Worm (Caenorhabditis elegans): ENCODE data around the gene C05E11.6.
"Not testable (repeated sequence)": the region's sequence is repeated elsewhere in the genome, so short reads cannot be mapped to it uniquely, and the experiment has no call there.

C05E11.6 gene

DNA sequence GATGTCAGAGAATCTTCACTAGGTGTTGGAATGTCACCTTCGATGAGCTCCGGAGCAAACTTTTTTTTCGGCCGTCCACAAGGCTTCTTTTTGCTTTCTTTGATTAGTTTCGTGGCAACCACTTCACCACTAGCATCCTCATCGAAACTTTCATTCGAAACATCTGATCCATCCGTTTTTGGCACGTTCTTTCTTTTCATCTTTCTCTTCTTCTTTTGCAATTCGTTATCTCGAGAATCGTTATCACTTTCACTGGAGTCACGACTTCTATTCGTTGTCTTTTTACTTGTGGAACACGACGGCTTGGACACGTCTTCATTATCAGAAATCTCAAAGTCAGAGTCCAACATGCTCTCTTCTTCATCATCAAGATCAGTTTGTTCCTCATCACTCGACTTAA, 42.2 kb downstream of the C05E11.6 start:
- TF ChIP-seq unc-98 (GFP tag; IDR thresholded peaks at IDR 0.05): no peak
- TF ChIP-seq blmp-1 (tag; optimal IDR thresholded peaks at IDR 0.05): peak; percentile 78

DNA sequence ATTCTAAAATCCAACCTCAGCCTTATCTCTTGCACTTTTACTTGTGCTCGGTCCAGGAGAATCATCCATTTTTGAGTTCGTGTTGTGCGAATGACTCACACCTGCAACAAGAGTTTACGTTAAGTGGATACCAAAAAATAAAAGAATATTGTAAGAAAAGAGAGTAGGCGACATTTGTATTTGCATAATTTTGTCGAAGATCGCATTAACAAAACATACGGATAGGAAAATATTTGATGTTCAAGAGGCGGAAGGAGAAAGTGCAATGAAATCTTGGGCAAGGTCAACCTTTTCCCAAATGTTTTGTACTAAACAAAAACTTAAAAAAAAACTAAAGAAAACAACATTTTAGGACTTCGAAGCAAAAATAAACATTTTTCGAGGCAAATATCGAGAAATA, 43.9 kb downstream of the C05E11.6 start, which contains the start of gene spat-3:
TSS of gene spat-3 (minus strand) at position 101 of the 400 bp plus-strand sequence.
- TF ChIP-seq nhr-28 (tag; optimal IDR thresholded peaks at IDR 0.05) (no peak), blmp-1 (tag; optimal IDR thresholded peaks at IDR 0.05) (peak; percentile 7)

DNA sequence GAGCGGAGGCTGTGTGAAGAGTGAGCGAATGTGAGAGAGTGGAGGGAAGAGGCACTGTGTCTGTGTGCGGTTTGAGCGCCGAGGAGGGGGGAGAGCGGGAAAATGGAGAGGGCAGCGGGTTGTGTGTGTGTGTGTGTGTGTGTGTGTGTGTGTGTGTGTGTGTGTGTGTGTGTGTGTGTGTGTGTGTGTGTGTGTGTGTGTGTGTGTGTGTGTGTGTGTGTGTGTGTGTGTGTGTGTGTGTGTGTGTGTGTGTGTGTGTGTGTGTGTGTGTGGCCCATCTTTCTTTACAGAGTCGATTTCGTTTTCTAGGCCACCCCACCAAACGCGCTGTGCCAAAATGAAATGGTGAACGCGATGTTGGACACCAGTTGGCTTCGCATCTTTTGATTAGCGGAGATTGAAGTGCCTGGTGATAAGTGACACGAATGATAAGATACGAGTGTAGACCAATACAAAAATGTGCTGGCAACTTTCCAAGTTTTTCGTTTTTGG, 44.5 kb downstream of the C05E11.6 start:
- TF ChIP-seq egl-13 (tag; optimal IDR thresholded peaks at IDR 0.05) (peak; percentile 6), ceh-63 (GFP tag; optimal IDR thresholded peaks at IDR 0.05) (peak; percentile 80), skn-1 (tag; optimal IDR thresholded peaks at IDR 0.05) (peak; percentile 14), mab-9 (GFP tag; IDR thresholded peaks at IDR 0.05) (peak; percentile 93), isw-1 (GFP tag; IDR thresholded peaks at IDR 0.05) (peak; percentile 47), efl-3 (GFP tag; optimal IDR thresholded peaks at IDR 0.05) (peak; percentile 71), rnt-1 (tag; optimal IDR thresholded peaks at IDR 0.05) (peak; percentile 88), ceh-8 (GFP tag; optimal IDR thresholded peaks at IDR 0.05) (peak; percentile 93), sup-37 (GFP tag; optimal IDR thresholded peaks at IDR 0.05) (peak; percentile 92), nhr-19 (GFP tag; conservative IDR thresholded peaks at IDR 0.05) (peak; percentile 94), ceh-82 (tag; optimal IDR thresholded peaks at IDR 0.05) (peak in 2 of 3 experiments; percentile 1 to 64), efl-1 (GFP tag; optimal IDR thresholded peaks at IDR 0.05 in 1 of 2) (peak in 1 of 2 experiments; percentile 80), nhr-71 (tag; optimal IDR thresholded peaks at IDR 0.05) (peak; percentile 73), unc-98 (GFP tag; IDR thresholded peaks at IDR 0.05) (peak; percentile 51; the same call in 1 of the 2 replicates), ztf-4 (tag; optimal IDR thresholded peaks at IDR 0.05) (peak; percentile 66), snu-23 (GFP tag; optimal IDR thresholded peaks at IDR 0.05) (peak; percentile 58), irx-1 (tag; optimal IDR thresholded peaks at IDR 0.05) (peak; percentile 78), dpl-1 (GFP tag; optimal IDR thresholded peaks at IDR 0.05) (peak in 1 of 3 experiments; percentile 16), ceh-88 (GFP tag; IDR thresholded peaks at IDR 0.05) (peak; percentile 89), tbx-2 (tag; optimal IDR thresholded peaks at IDR 0.05) (peak; percentile 26), blmp-1 (tag; optimal IDR thresholded peaks at IDR 0.05) (peak; percentile 34), jun-1 (tag; optimal IDR thresholded peaks at IDR 0.05) (peak; percentile 33), nhr-85 (tag) (peak; percentile 98), swsn-7 (tag; optimal IDR thresholded peaks at IDR 0.05) (peak; percentile 82), fkh-8 (tag; optimal IDR thresholded peaks at IDR 0.05) (peak; percentile 92), elt-2 (tag; optimal IDR thresholded peaks at IDR 0.05) (peak; percentile 95), dsc-1 (tag; optimal IDR thresholded peaks at IDR 0.05) (peak; percentile 45), mdl-1 (tag; optimal IDR thresholded peaks at IDR 0.05) (peak in 1 of 2 experiments; percentile 22), xbp-1 (tag; optimal IDR thresholded peaks at IDR 0.05) (peak; percentile 74), ztf-11 (tag; optimal IDR thresholded peaks at IDR 0.05) (peak in 1 of 2 experiments; percentile 75), nhr-90 (tag; optimal IDR thresholded peaks at IDR 0.05; ENCODE audit: poor library complexity) (peak; percentile 81), lin-35 (GFP tag; optimal IDR thresholded peaks at IDR 0.05) (peak; percentile 9 to 55), grh-1 (GFP tag; IDR thresholded peaks at IDR 0.05) (peak; percentile 88), lsy-2 (tag; optimal IDR thresholded peaks at IDR 0.05) (peak in 1 of 2 experiments; percentile 65), nhr-20 (tag; optimal IDR thresholded peaks at IDR 0.05) (peak; percentile 36), pax-3 (tag; optimal IDR thresholded peaks at IDR 0.05) (peak; percentile 93), unc-86 (tag; optimal IDR thresholded peaks at IDR 0.05) (peak; percentile 79), nhr-47 (tag; optimal IDR thresholded peaks at IDR 0.05) (peak; percentile 85), zip-4 (GFP tag; optimal IDR thresholded peaks at IDR 0.05) (peak; percentile 82), elt-3 (tag; optimal IDR thresholded peaks at IDR 0.05) (peak in 5 of 6 experiments; percentile 13 to 76 (median 54)), vab-15 (tag; optimal IDR thresholded peaks at IDR 0.05) (peak; percentile 14), lin-14 (GFP tag; optimal IDR thresholded peaks at IDR 0.05) (peak; percentile 98)
- TF ChIP-seq efl-1 (optimal IDR thresholded peaks at IDR 0.05): not testable (repeated sequence)
